Worm (Caenorhabditis elegans) whole organism, L2 larva: ENCODE data around the gene tat-4.

Source experiments
- R02D3.7 ChIP-seq: fragments of 150-350 bp; optimal IDR thresholded peaks from 2 replicates; lab custom pipeline; 2014; ENCODE audit warnings: missing biosample characterization, missing genetic modification characterization
- alr-1 ChIP-seq: fragments of 150-350 bp; optimal IDR thresholded peaks from 2 replicates; lab custom pipeline; 2014; ENCODE audit warnings: missing biosample characterization, missing genetic modification characterization
- aly-2 ChIP-seq: fragments of 150-350 bp; optimal IDR thresholded peaks from 2 replicates; lab custom pipeline; 2014; ENCODE audit warnings: missing biosample characterization, missing genetic modification characterization
- blmp-1 ChIP-seq: sonication (generic microtip); optimal IDR thresholded peaks from 2 replicates; lab custom pipeline; 2017; ENCODE audit warnings: missing genetic modification characterization, mild to moderate bottlenecking, missing compliant biosample characterization, antibody characterized with exemption, moderate library complexity; ENCODE audit not compliant: insufficient read depth
- egl-27 ChIP-seq: sonication (generic microtip); optimal IDR thresholded peaks from 3 replicates; lab custom pipeline; 2017; ENCODE audit warnings: missing biosample characterization, missing genetic modification reagents, missing genetic modification characterization
- fos-1 ChIP-seq: fragments of 150-350 bp; optimal IDR thresholded peaks from 2 replicates; lab custom pipeline; 2014; ENCODE audit warnings: missing biosample characterization, missing genetic modification characterization
- lin-13 ChIP-seq: fragments of 150-350 bp; optimal IDR thresholded peaks from 2 replicates; lab custom pipeline; 2014; ENCODE audit warnings: missing biosample characterization, missing genetic modification reagents, missing genetic modification characterization
- lin-39 ChIP-seq: fragments of 150-350 bp; optimal IDR thresholded peaks from 2 replicates; lab custom pipeline; 2014; ENCODE audit warnings: missing biosample characterization, missing genetic modification reagents, missing genetic modification characterization
- nhr-237 ChIP-seq: fragments of 150-350 bp; optimal IDR thresholded peaks from 2 replicates; lab custom pipeline; 2014; ENCODE audit warnings: missing biosample characterization, missing genetic modification characterization
- peb-1 ChIP-seq: fragments of 150-350 bp; optimal IDR thresholded peaks from 2 replicates; lab custom pipeline; 2014; ENCODE audit warnings: missing biosample characterization, missing genetic modification characterization
- skn-1 ChIP-seq: sonication (generic microtip); optimal IDR thresholded peaks from 2 replicates; lab custom pipeline; 2017; ENCODE audit warnings: missing biosample characterization, missing genetic modification characterization
- ztf-4 ChIP-seq: fragments of 150-350 bp; optimal IDR thresholded peaks from 2 replicates; lab custom pipeline; 2014; ENCODE audit warnings: missing biosample characterization, missing genetic modification characterization

ce11 chrII:6252707-6253106 is 8.6 kb upstream of the tat-4 start:
- TF ChIP-seq alr-1 (tag; lab: Kevin White, UChicago), result no peak
- TF ChIP-seq R02D3.7 (tag; lab: Kevin White, UChicago), result no peak
- no peak for TF ChIP-seq skn-1 (tag; lab: Kevin White, UChicago)
- TF ChIP-seq nhr-237 (tag; lab: Kevin White, UChicago), result no peak
- no peak for TF ChIP-seq egl-27 (tag; lab: Kevin White, UChicago)
- TF ChIP-seq ztf-4 (tag; lab: Kevin White, UChicago), result no peak
- no peak for TF ChIP-seq aly-2 (tag; lab: Kevin White, UChicago)
- no peak for TF ChIP-seq lin-13 (GFP tag; lab: Kevin White, UChicago)
- no peak for TF ChIP-seq blmp-1
- no peak for TF ChIP-seq peb-1 (tag; lab: Kevin White, UChicago)
- TF ChIP-seq lin-39 (tag; lab: Kevin White, UChicago), result no peak
- TF ChIP-seq fos-1 (tag; lab: Kevin White, UChicago), result no peak
